Fruit fly (Drosophila melanogaster) whole organism, wandering third instar larva: ENCODE results near the gene CG5568.

Experiments
- Abd-B ChIP-seq: fragments of >200 bp; optimal IDR thresholded peaks from 2 replicates; lab custom pipeline; 2017; ENCODE audit warnings: missing biosample characterization, missing genetic modification characterization
- CG32264 ChIP-seq: fragments of 200-800 bp; sonication (Bioruptor generic); optimal IDR thresholded peaks from 2 replicates; lab custom pipeline; 2016; ENCODE audit warnings: missing biosample characterization, missing genetic modification characterization
- CG9705 ChIP-seq: fragments of 200-800 bp; sonication (Bioruptor generic); optimal IDR thresholded peaks from 2 replicates; lab custom pipeline; 2018; ENCODE audit warnings: missing biosample characterization, mild to moderate bottlenecking, missing genetic modification characterization
- Dfd ChIP-seq: fragments of >200 bp; optimal IDR thresholded peaks from 2 replicates; lab custom pipeline; 2017; ENCODE audit warnings: missing biosample characterization, missing genetic modification characterization
- Dif ChIP-seq: fragments of 200-275, 200-300 bp; sonication (Bioruptor generic); optimal IDR thresholded peaks from 2 replicates; lab custom pipeline; 2018; ENCODE audit warnings: missing biosample characterization, missing genetic modification characterization; ENCODE audit not compliant: partially characterized antibody
- GATAd ChIP-seq: sonication (Bioruptor generic); optimal IDR thresholded peaks from 2 replicates; lab custom pipeline; 2016; ENCODE audit warnings: missing biosample characterization, missing genetic modification characterization
- HLH106 ChIP-seq: fragments of 200-800 bp; optimal IDR thresholded peaks from 3 replicates; lab custom pipeline; 2019; ENCODE audit warnings: missing biosample characterization, mild to moderate bottlenecking, missing genetic modification characterization, moderate library complexity
- Hr83 ChIP-seq: fragments of 200-300 bp; sonication (Bioruptor generic); optimal IDR thresholded peaks from 2 replicates; lab custom pipeline; 2016; ENCODE audit warnings: missing biosample characterization, mild to moderate bottlenecking, missing genetic modification characterization, moderate library complexity; ENCODE audit not compliant: poor library complexity, severe bottlenecking
- Jra ChIP-seq: sonication (Bioruptor generic); optimal IDR thresholded peaks from 2 replicates; lab custom pipeline; 2016; ENCODE audit warnings: missing biosample characterization, missing genetic modification characterization
- Myc ChIP-seq: fragments of >200 bp; optimal IDR thresholded peaks from 2 replicates; lab custom pipeline; 2017
- N ChIP-seq: fragments of >200 bp; optimal IDR thresholded peaks from 2 replicates; lab custom pipeline; 2018; ENCODE audit warnings: missing biosample characterization, missing external identifiers, missing genetic modification characterization
- OdsH ChIP-seq: fragments of 200-800 bp; sonication (Bioruptor generic); optimal IDR thresholded peaks from 2 replicates; lab custom pipeline; 2016; ENCODE audit warnings: missing biosample characterization, mild to moderate bottlenecking, missing genetic modification characterization
- Sp1 ChIP-seq: fragments of 200-800 bp; sonication (Bioruptor generic); optimal IDR thresholded peaks from 3 replicates; lab custom pipeline; 2019; ENCODE audit warnings: missing biosample characterization, mild to moderate bottlenecking, missing genetic modification characterization, moderate library complexity
- Vsx2 ChIP-seq: fragments of 200-300, 225-300 bp; sonication (Bioruptor generic); optimal IDR thresholded peaks from 2 replicates; lab custom pipeline; 2018; ENCODE audit warnings: missing biosample characterization, missing genetic modification characterization; ENCODE audit not compliant: partially characterized antibody
- brk ChIP-seq: fragments of 200-800 bp; sonication (Bioruptor generic); optimal IDR thresholded peaks from 2 replicates; lab custom pipeline; 2016; ENCODE audit warnings: missing biosample characterization, mild to moderate bottlenecking, missing genetic modification characterization
- dl ChIP-seq, 2 experiments: fragments of 175-275, 200-275 bp in 1 of 2; fragments of 200-275 bp in 1 of 2; sonication (Bioruptor generic); optimal IDR thresholded peaks; lab custom pipeline; 2018; ENCODE audit warnings: mild to moderate bottlenecking in 2 of 2, missing biosample characterization in 2 of 2, missing genetic modification characterization in 2 of 2, moderate library complexity in 2 of 2; ENCODE audit not compliant: partially characterized antibody in 2 of 2, insufficient read depth in 1 of 2
- dmrt93B ChIP-seq: fragments of 200-800 bp; sonication (Bioruptor generic); optimal IDR thresholded peaks from 2 replicates; lab custom pipeline; 2018; ENCODE audit warnings: missing biosample characterization, mild to moderate bottlenecking, missing genetic modification characterization
- ey ChIP-seq: fragments of 200-800 bp; sonication (Bioruptor generic); optimal IDR thresholded peaks from 2 replicates; lab custom pipeline; 2016; ENCODE audit warnings: missing biosample characterization, missing genetic modification characterization
- foxo ChIP-seq, 2 experiments: fragments of 200-800 bp; sonication (Bioruptor generic); optimal IDR thresholded peaks; 2 replicates in 1 of 2; 3 replicates in 1 of 2; lab custom pipeline; 2016 to 2017; ENCODE audit warnings: missing biosample characterization in 2 of 2, missing genetic modification characterization in 2 of 2
- fru ChIP-seq: fragments of 200-800 bp; sonication (Bioruptor generic); optimal IDR thresholded peaks from 3 replicates; lab custom pipeline; 2016; ENCODE audit warnings: missing biosample characterization, mild to moderate bottlenecking, missing genetic modification characterization
- h ChIP-seq: fragments of 200-800 bp; sonication (Bioruptor generic); optimal IDR thresholded peaks from 3 replicates; lab custom pipeline; 2016; ENCODE audit warnings: missing biosample characterization, mild to moderate bottlenecking, missing genetic modification characterization
- jim ChIP-seq: fragments of 175-275, 200-325 bp; sonication (Bioruptor generic); optimal IDR thresholded peaks from 2 replicates; lab custom pipeline; 2016; ENCODE audit warnings: missing biosample characterization, mild to moderate bottlenecking, missing genetic modification characterization
- lola ChIP-seq: fragments of >200 bp; optimal IDR thresholded peaks from 2 replicates; lab custom pipeline; 2017; ENCODE audit warnings: missing biosample characterization, missing genetic modification characterization
- pan ChIP-seq: fragments of >200 bp; optimal IDR thresholded peaks from 2 replicates; lab custom pipeline; 2017
- psq ChIP-seq: fragments of 200-800 bp; sonication (Bioruptor generic); optimal IDR thresholded peaks from 3 replicates; lab custom pipeline; 2017; ENCODE audit warnings: missing biosample characterization, mild to moderate bottlenecking, missing genetic modification characterization, moderate library complexity
- rgr ChIP-seq: fragments of 200-800 bp; sonication (Bioruptor generic); optimal IDR thresholded peaks from 3 replicates; lab custom pipeline; 2016; ENCODE audit warnings: missing biosample characterization, mild to moderate bottlenecking, missing genetic modification characterization
- sage ChIP-seq: fragments of 200-800 bp; sonication (Bioruptor generic); optimal IDR thresholded peaks from 2 replicates; lab custom pipeline; 2016; ENCODE audit warnings: missing biosample characterization, mild to moderate bottlenecking, missing genetic modification characterization
- sv ChIP-seq: fragments of 200-800 bp; sonication (Bioruptor generic); optimal IDR thresholded peaks from 3 replicates; lab custom pipeline; 2016; ENCODE audit warnings: missing biosample characterization, missing genetic modification characterization
- tai ChIP-seq: sonication (Bioruptor generic); optimal IDR thresholded peaks from 2 replicates; lab custom pipeline; 2016; ENCODE audit warnings: missing biosample characterization, missing genetic modification characterization
- usp ChIP-seq: fragments of >200 bp; optimal IDR thresholded peaks from 2 replicates; lab custom pipeline; 2017; ENCODE audit warnings: missing biosample characterization, missing genetic modification characterization
- woc ChIP-seq: sonication (Bioruptor generic); optimal IDR thresholded peaks from 2 replicates; lab custom pipeline; 2016; ENCODE audit warnings: missing biosample characterization, mild to moderate bottlenecking, missing genetic modification characterization

The CG5568 gene

dm6 chr3L:5869614-5870204, 1.6 kb upstream of the CG5568 start:
- TF ChIP-seq pan, result no peak
- peak; percentile 43 for TF ChIP-seq Hr83 (GFP tag; lab: Kevin White, UChicago)
- TF ChIP-seq dl (GFP tag; optimal IDR thresholded peaks at IDR 0.05; lab: Kevin White, UChicago; ENCODE audit: insufficient read depth in 1 of 2, partially characterized antibody in 2 of 2), result peak in 1 of 2 experiments; percentile 10
- TF ChIP-seq CG9705 (GFP tag; lab: Kevin White, UChicago), result peak; percentile 58
- TF ChIP-seq Abd-B (GFP tag; lab: Kevin White, UChicago), result no peak
- peak; percentile 29 for TF ChIP-seq ey (GFP tag; lab: Kevin White, UChicago)
- TF ChIP-seq dmrt93B, result peak; percentile 53
- TF ChIP-seq foxo (GFP tag; optimal IDR thresholded peaks at IDR 0.05; lab: Kevin White, UChicago), result peak in 1 of 2 experiments; percentile 60
- TF ChIP-seq psq, result peak; percentile 42
- peak; percentile 47 for TF ChIP-seq fru
- TF ChIP-seq rgr (GFP tag; lab: Kevin White, UChicago), result peak; percentile 41
- no peak for TF ChIP-seq sv (GFP tag; lab: Kevin White, UChicago)
- TF ChIP-seq Myc (lab: Kevin White, UChicago), result peak; percentile 81
- TF ChIP-seq Sp1, result no peak
- peak; percentile 45 for TF ChIP-seq Dif
- peak; percentile 29 for TF ChIP-seq Vsx2
- peak; percentile 56 for TF ChIP-seq OdsH (GFP tag; lab: Kevin White, UChicago)
- no peak for TF ChIP-seq GATAd (GFP tag; lab: Kevin White, UChicago)

dm6 chr3L:5873011-5873410, 1.7 kb downstream of the CG5568 start, which contains the start of gene CG18586:
TSS of gene CG18586 (plus strand) at chr3L:5873311.
- TF ChIP-seq tai (GFP tag; lab: Kevin White, UChicago), result no peak
- TF ChIP-seq rgr (GFP tag; lab: Kevin White, UChicago), result no peak

dm6 chr3L:5878734-5879291, 7.5 kb downstream of the CG5568 start:
- TF ChIP-seq OdsH (GFP tag; lab: Kevin White, UChicago) (no peak), CG32264 (GFP tag; lab: Kevin White, UChicago) (no peak), N (GFP tag; lab: Kevin White, UChicago) (no peak), dmrt93B (no peak), usp (no peak)

- peak; percentile 35 for TF ChIP-seq sv (GFP tag; lab: Kevin White, UChicago)
- peak; percentile 31 for TF ChIP-seq rgr (GFP tag; lab: Kevin White, UChicago)
- TF ChIP-seq pan, result no peak
- peak; percentile 45 for TF ChIP-seq ey (GFP tag; lab: Kevin White, UChicago)
- no peak for TF ChIP-seq Jra
- peak; percentile 37 for TF ChIP-seq h
- peak; percentile 22 for TF ChIP-seq fru
- TF ChIP-seq woc (GFP tag; lab: Kevin White, UChicago), result peak; percentile 40
- TF ChIP-seq OdsH (GFP tag; lab: Kevin White, UChicago), result peak; percentile 47
Measured at dm6 chr3L:5881310-5882208, 10.3 kb downstream of the CG5568 start.

- TF ChIP-seq psq (no peak), tai (GFP tag; lab: Kevin White, UChicago) (no peak), Dfd (GFP tag; lab: Kevin White, UChicago) (no peak), Sp1 (no peak), Hr83 (GFP tag; lab: Kevin White, UChicago) (no peak)
Measured at dm6 chr3L:5882209-5882403, 10.8 kb downstream of the CG5568 start, which contains the start of gene CG13287. TSS of gene CG13287 (plus strand) at chr3L:5882304.

- TF ChIP-seq dl (GFP tag; optimal IDR thresholded peaks at IDR 0.05; lab: Kevin White, UChicago; ENCODE audit: insufficient read depth in 1 of 2, partially characterized antibody in 2 of 2) (no peak), sage (GFP tag; lab: Kevin White, UChicago) (no peak), tai (GFP tag; lab: Kevin White, UChicago) (no peak), Hr83 (GFP tag; lab: Kevin White, UChicago) (no peak), jim (GFP tag; lab: Kevin White, UChicago) (no peak), brk (no peak), HLH106 (tag; lab: Kevin White, UChicago) (no peak), OdsH (GFP tag; lab: Kevin White, UChicago) (no peak), dmrt93B (no peak), foxo (GFP tag; optimal IDR thresholded peaks at IDR 0.05; lab: Kevin White, UChicago) (no peak), sv (GFP tag; lab: Kevin White, UChicago) (no peak), Dif (no peak), lola (GFP tag; lab: Kevin White, UChicago) (no peak), Myc (lab: Kevin White, UChicago) (no peak), woc (GFP tag; lab: Kevin White, UChicago) (no peak), fru (no peak)
- TF ChIP-seq, all 38 proteins: peak for 0
Measured at dm6 chr3L:5884735-5885134, 13.4 kb downstream of the CG5568 start.
